Fruit fly (Drosophila melanogaster) whole organism, embryonic: ENCODE data around the gene inaF-B.

Source experiments
- CG11085 ChIP-seq: fragments of 200-800 bp; sonication (Bioruptor generic); IDR thresholded peaks from 2 replicates; pipeline ENCODE4 v1.3.6; 2022; ENCODE audit warnings: missing biosample characterization, missing genetic modification characterization
- CG11398 ChIP-seq: fragments of 200-800 bp; sonication (Bioruptor generic); optimal IDR thresholded peaks from 2 replicates; lab custom pipeline; 2016; ENCODE audit warnings: missing biosample characterization, missing genetic modification characterization
- CG11504 ChIP-seq: fragments of 200-800 bp; sonication (Bioruptor generic); optimal IDR thresholded peaks from 3 replicates; lab custom pipeline; 2019; ENCODE audit warnings: missing biosample characterization, mild to moderate bottlenecking, missing genetic modification characterization, moderate library complexity
- CG11723 ChIP-seq: fragments of 200-800 bp; sonication (Bioruptor generic); optimal IDR thresholded peaks from 2 replicates; lab custom pipeline; 2017; ENCODE audit warnings: missing biosample characterization, mild to moderate bottlenecking, missing genetic modification characterization
- CG12236 ChIP-seq: fragments of 200-800 bp; sonication (Bioruptor generic); optimal IDR thresholded peaks from 2 replicates; lab custom pipeline; 2016; ENCODE audit warnings: missing biosample characterization, missing genetic modification characterization
- CG13624 ChIP-seq: fragments of 200-800 bp; sonication (Bioruptor generic); optimal IDR thresholded peaks from 2 replicates; lab custom pipeline; 2016; ENCODE audit warnings: missing biosample characterization, missing genetic modification characterization
- CG1529 ChIP-seq: fragments of 200-800 bp; sonication (Bioruptor generic); optimal IDR thresholded peaks from 3 replicates; lab custom pipeline; 2018; ENCODE audit warnings: missing biosample characterization, missing genetic modification characterization
- CG1603 ChIP-seq: fragments of 200-800 bp; sonication (Bioruptor generic); optimal IDR thresholded peaks from 2 replicates; lab custom pipeline; 2019; ENCODE audit warnings: missing biosample characterization, mild to moderate bottlenecking, missing genetic modification characterization, moderate library complexity
- CG17361 ChIP-seq: fragments of 200-800 bp; sonication (Bioruptor generic); IDR thresholded peaks from 3 replicates; pipeline ENCODE4 v1.3.6; 2022; ENCODE audit warnings: missing biosample characterization, missing genetic modification characterization
- CG17568 ChIP-seq: fragments of 200-800 bp; sonication (Bioruptor generic); optimal IDR thresholded peaks from 2 replicates; lab custom pipeline; 2018; ENCODE audit warnings: missing biosample characterization, mild to moderate bottlenecking, missing genetic modification characterization, moderate library complexity
- CG18476 ChIP-seq: fragments of 200-800 bp; sonication (Bioruptor generic); optimal IDR thresholded peaks from 2 replicates; lab custom pipeline; 2016; ENCODE audit warnings: missing biosample characterization, mild to moderate bottlenecking, missing genetic modification characterization
- CG2129 ChIP-seq: fragments of 200-800 bp; sonication (Bioruptor generic); IDR thresholded peaks from 2 replicates; pipeline ENCODE4 v1.3.6; 2022; ENCODE audit warnings: missing biosample characterization, missing genetic modification characterization; ENCODE audit not compliant: partially characterized antibody
- CG2199 ChIP-seq: fragments of 200-800 bp; sonication (Bioruptor generic); IDR thresholded peaks from 3 replicates; pipeline ENCODE4 v1.3.6; 2022; ENCODE audit warnings: missing biosample characterization, missing genetic modification characterization
- CG30020 ChIP-seq: fragments of 200-800 bp; optimal IDR thresholded peaks from 2 replicates; lab custom pipeline; 2019; ENCODE audit warnings: missing biosample characterization, mild to moderate bottlenecking, missing genetic modification characterization, moderate library complexity
- CG30431 ChIP-seq: fragments of 200-800 bp; sonication (Bioruptor generic); optimal IDR thresholded peaks from 2 replicates; lab custom pipeline; 2017; ENCODE audit warnings: missing biosample characterization, missing genetic modification characterization
- CG5245 ChIP-seq: fragments of 200-800 bp; sonication (Bioruptor generic); optimal IDR thresholded peaks from 3 replicates; lab custom pipeline; 2016; ENCODE audit warnings: missing biosample characterization, missing genetic modification characterization
- CG5953 ChIP-seq: fragments of 200-800 bp; sonication (Bioruptor generic); IDR thresholded peaks from 2 replicates; pipeline ENCODE4 v1.3.6; 2022; ENCODE audit warnings: missing biosample characterization, missing genetic modification characterization
- CG6254 ChIP-seq: fragments of 200-800 bp; sonication (Bioruptor generic); optimal IDR thresholded peaks from 3 replicates; lab custom pipeline; 2017; ENCODE audit warnings: mild to moderate bottlenecking, missing biosample characterization, missing genetic modification reagents, missing genetic modification characterization
- CG6272 ChIP-seq: fragments of 200-800 bp; sonication (Bioruptor generic); IDR thresholded peaks from 2 replicates; pipeline ENCODE4 v1.3.6; 2022; ENCODE audit warnings: missing biosample characterization, missing genetic modification characterization
- CG6765 ChIP-seq: fragments of 200-800 bp; sonication (Bioruptor generic); optimal IDR thresholded peaks from 3 replicates; lab custom pipeline; 2017; ENCODE audit warnings: missing biosample characterization, mild to moderate bottlenecking, missing genetic modification characterization
- CG7357 ChIP-seq: fragments of 200-800 bp; sonication (Bioruptor generic); IDR thresholded peaks from 3 replicates; pipeline ENCODE4 v1.3.6; 2022; ENCODE audit warnings: missing biosample characterization, missing genetic modification characterization
- CG7745 ChIP-seq: fragments of 200-800 bp; sonication (Bioruptor generic); optimal IDR thresholded peaks from 2 replicates; lab custom pipeline; 2018; ENCODE audit warnings: missing biosample characterization, mild to moderate bottlenecking, missing genetic modification characterization, moderate library complexity
- CG9876 ChIP-seq: fragments of 200-800 bp; sonication (Bioruptor generic); optimal IDR thresholded peaks from 2 replicates; lab custom pipeline; 2016; ENCODE audit warnings: missing biosample characterization, missing genetic modification characterization
- Dek ChIP-seq: fragments of 200-800 bp; sonication (Bioruptor generic); optimal IDR thresholded peaks from 3 replicates; lab custom pipeline; 2019; ENCODE audit warnings: missing biosample characterization, mild to moderate bottlenecking, missing genetic modification characterization, moderate library complexity
- Dfd ChIP-seq, 2 experiments: fragments of >200 bp; optimal IDR thresholded peaks; 2 replicates each; lab custom pipeline; 2017; ENCODE audit warnings: missing biosample characterization in 2 of 2, missing genetic modification characterization in 2 of 2
- Eip74EF ChIP-seq, 2 experiments: fragments of 200-800 bp in 1 of 2; fragments of >200 bp in 1 of 2; sonication (Bioruptor generic) in 1 of 2; optimal IDR thresholded peaks; 2 replicates each; lab custom pipeline; 2017 to 2019; ENCODE audit warnings: missing biosample characterization in 2 of 2, missing genetic modification characterization in 2 of 2, mild to moderate bottlenecking in 1 of 2, moderate library complexity in 1 of 2
- Hmr ChIP-seq: fragments of 200-800 bp; sonication (Bioruptor generic); optimal IDR thresholded peaks from 3 replicates; lab custom pipeline; 2017; ENCODE audit warnings: mild to moderate bottlenecking, missing biosample characterization, missing genetic modification reagents, missing genetic modification characterization
- Hr78 ChIP-seq, 2 experiments: fragments of 200-800 bp in 1 of 2; fragments of >200 bp in 1 of 2; sonication (Bioruptor generic) in 1 of 2; optimal IDR thresholded peaks; 2 replicates each; lab custom pipeline; 2017 to 2019; ENCODE audit warnings: missing biosample characterization in 2 of 2, missing genetic modification characterization in 2 of 2, mild to moderate bottlenecking in 1 of 2, moderate library complexity in 1 of 2
- Lpt ChIP-seq: fragments of >200 bp; optimal IDR thresholded peaks from 2 replicates; lab custom pipeline; 2018; ENCODE audit warnings: missing biosample characterization, missing genetic modification characterization
- Ravus ChIP-seq: fragments of 200-800 bp; sonication (Bioruptor generic); IDR thresholded peaks from 2 replicates; pipeline ENCODE4 v1.3.6; 2022; ENCODE audit warnings: missing biosample characterization, missing genetic modification characterization
- Taf1 ChIP-seq: fragments of 200-800 bp; sonication (Bioruptor generic); IDR thresholded peaks from 2 replicates; pipeline ENCODE4 v1.3.6; 2022; ENCODE audit warnings: missing biosample characterization, missing genetic modification characterization
- abd-A ChIP-seq: fragments of 200-800 bp; sonication (Bioruptor generic); optimal IDR thresholded peaks from 3 replicates; lab custom pipeline; 2019; ENCODE audit warnings: missing biosample characterization, mild to moderate bottlenecking, missing genetic modification characterization, moderate library complexity
- cato ChIP-seq: fragments of 200-800 bp; sonication (Bioruptor generic); optimal IDR thresholded peaks from 2 replicates; lab custom pipeline; 2016; ENCODE audit warnings: missing biosample characterization, missing genetic modification characterization, borderline replicate concordance
- chm ChIP-seq: fragments of 200-800 bp; sonication (Bioruptor generic); IDR thresholded peaks from 2 replicates; pipeline ENCODE4 v1.3.6; 2022; ENCODE audit warnings: missing biosample characterization, missing genetic modification characterization
- crol ChIP-seq: fragments of 200-800 bp; sonication (Bioruptor generic); IDR thresholded peaks from 2 replicates; pipeline ENCODE4 v1.3.6; 2022; ENCODE audit warnings: missing biosample characterization, missing genetic modification characterization
- en ChIP-seq: fragments of 200-800 bp; sonication (Bioruptor generic); optimal IDR thresholded peaks from 2 replicates; lab custom pipeline; 2016; ENCODE audit warnings: missing biosample characterization, missing genetic modification characterization
- nerfin-2 ChIP-seq: fragments of 200-800 bp; sonication (Bioruptor generic); IDR thresholded peaks from 2 replicates; pipeline ENCODE4 v1.3.6; 2022; ENCODE audit warnings: missing biosample characterization, missing genetic modification characterization; ENCODE audit not compliant: partially characterized antibody
- odd ChIP-seq: fragments of 200-800 bp; sonication (Bioruptor generic); optimal IDR thresholded peaks from 2 replicates; lab custom pipeline; 2017; ENCODE audit warnings: missing biosample characterization, mild to moderate bottlenecking, missing genetic modification characterization
- pb ChIP-seq: fragments of 200-800 bp; sonication (Bioruptor generic); optimal IDR thresholded peaks from 3 replicates; lab custom pipeline; 2016; ENCODE audit warnings: missing biosample characterization, missing genetic modification characterization
- prd ChIP-seq, 3 experiments: fragments of >200 bp in 2 of 3; fragments of 200-800 bp in 1 of 3; sonication (Bioruptor generic) in 1 of 3; optimal IDR thresholded peaks in 2 of 3; IDR thresholded peaks in 1 of 3; 2 replicates in 2 of 3; 3 replicates in 1 of 3; pipeline versions ENCODE4 v1.3.6 to Lab custom; 2017 to 2022; ENCODE audit warnings: missing biosample characterization in 1 of 3, missing genetic modification characterization in 1 of 3
- repo ChIP-seq: fragments of 200-800 bp; sonication (Bioruptor generic); optimal IDR thresholded peaks from 2 replicates; lab custom pipeline; 2016; ENCODE audit warnings: missing biosample characterization, missing genetic modification characterization
- ro ChIP-seq: fragments of 200-800 bp; sonication (Bioruptor generic); IDR thresholded peaks from 2 replicates; pipeline ENCODE4 v1.3.6; 2022; ENCODE audit warnings: missing biosample characterization, missing genetic modification characterization
- so ChIP-seq: fragments of 200-800 bp; sonication (Bioruptor generic); IDR thresholded peaks from 3 replicates; pipeline ENCODE4 v1.3.6; 2022; ENCODE audit warnings: missing biosample characterization, missing genetic modification characterization
- sqz ChIP-seq: fragments of 200-800 bp; sonication (Bioruptor generic); optimal IDR thresholded peaks from 3 replicates; lab custom pipeline; 2018; ENCODE audit warnings: missing biosample characterization, mild to moderate bottlenecking, missing genetic modification characterization
- ssp ChIP-seq: fragments of 200-800 bp; sonication (Bioruptor generic); IDR thresholded peaks from 2 replicates; pipeline ENCODE4 v1.3.6; 2022; ENCODE audit warnings: missing biosample characterization, missing genetic modification characterization
- stwl ChIP-seq: fragments of 200-800 bp; sonication (Bioruptor generic); optimal IDR thresholded peaks from 3 replicates; lab custom pipeline; 2018; ENCODE audit warnings: missing biosample characterization, mild to moderate bottlenecking, missing genetic modification characterization, moderate library complexity
- twi ChIP-seq: fragments of 200-800 bp; optimal IDR thresholded peaks from 2 replicates; lab custom pipeline; 2019; ENCODE audit warnings: missing biosample characterization, mild to moderate bottlenecking, missing genetic modification characterization, moderate library complexity
- wor ChIP-seq: fragments of 200-800 bp; sonication (Bioruptor generic); IDR thresholded peaks from 2 replicates; pipeline ENCODE4 v1.3.6; 2022; ENCODE audit warnings: missing biosample characterization, missing genetic modification characterization

The inaF-B gene

DNA sequence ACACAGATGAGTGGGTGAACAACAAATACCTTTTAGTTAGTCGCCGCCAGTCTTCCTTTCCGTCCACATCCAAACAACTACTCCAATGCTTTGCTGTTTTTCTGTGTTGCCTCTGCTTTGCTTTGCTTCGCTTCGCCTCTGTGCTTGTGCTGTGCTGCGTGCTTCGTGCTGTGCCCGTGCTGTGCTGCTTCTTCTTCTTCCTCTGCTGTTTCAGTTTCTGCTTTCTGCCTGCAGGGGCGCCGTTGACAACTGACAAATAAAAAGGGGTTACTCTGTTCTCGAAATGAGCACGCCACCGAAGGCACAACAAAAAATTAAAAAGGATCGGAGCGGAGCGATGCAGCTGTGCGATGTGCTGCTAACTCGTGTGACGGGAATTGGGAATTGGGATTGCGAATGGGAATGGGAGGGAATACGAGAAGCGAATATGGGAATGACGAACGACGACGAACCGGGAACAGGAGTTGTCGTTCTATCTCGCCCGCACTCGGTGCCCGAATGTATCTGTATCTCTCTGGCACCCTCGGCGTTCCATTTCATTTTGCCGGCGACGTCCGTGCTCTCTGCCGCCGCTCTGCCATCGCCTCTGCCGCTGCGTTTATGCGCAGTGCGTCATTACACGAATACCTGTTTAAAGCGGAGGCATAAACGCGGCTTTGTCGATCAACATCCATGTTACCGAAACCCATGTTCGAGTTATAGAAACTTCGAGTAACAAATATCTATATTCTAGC, 17.9 kb downstream of the inaF-B start (continued):
- 0 out of 2 replicates have a peak, but pooled peaks have one; percentile 10 for TF ChIP-seq CG2129
- TF ChIP-seq CG12236 (GFP tag; lab: Kevin White, UChicago), result no peak
- peak; percentile 46; the same call in 1 of the 3 replicates for TF ChIP-seq CG7357 (GFP tag; lab: Robert Waterston, UW)
- peak; percentile 36 for TF ChIP-seq CG30020 (tag; lab: Kevin White, UChicago)
- no peak for TF ChIP-seq ro (GFP tag; lab: Robert Waterston, UW)
- no peak for TF ChIP-seq prd (optimal IDR thresholded peaks at IDR 0.05; lab: Kevin White, UChicago)
- TF ChIP-seq prd (GFP tag; IDR thresholded peaks at IDR 0.05; lab: Robert Waterston, UW), result peak; percentile 77
- no peak for TF ChIP-seq CG2199 (GFP tag; lab: Robert Waterston, UW)
- peak; percentile 46 for TF ChIP-seq sqz (GFP tag; lab: Kevin White, UChicago)
- TF ChIP-seq CG6765 (GFP tag; lab: Kevin White, UChicago), result peak; percentile 1
- peak; percentile 20 for TF ChIP-seq CG18476
- peak; percentile 1 for TF ChIP-seq CG7745 (tag; lab: Kevin White, UChicago)
- TF ChIP-seq nerfin-2 (GFP tag; lab: Robert Waterston, UW), result no peak
- TF ChIP-seq CG17568 (GFP tag; lab: Kevin White, UChicago), result peak; percentile 2
- peak; percentile 78 for TF ChIP-seq CG11398
- peak; percentile 53 for TF ChIP-seq CG30431 (GFP tag; lab: Kevin White, UChicago)
- TF ChIP-seq ssp, result peak; percentile 13; the same call in 1 of the 2 replicates
- TF ChIP-seq Taf1 (GFP tag; lab: Robert Waterston, UW), result peak; percentile 36; the same call in 1 of the 2 replicates
- no peak for TF ChIP-seq wor (GFP tag; lab: Robert Waterston, UW)
- TF ChIP-seq chm (GFP tag; lab: Robert Waterston, UW), result peak; percentile 42; the same call in 1 of the 2 replicates
- no peak for TF ChIP-seq CG5245 (GFP tag; lab: Kevin White, UChicago)
- TF ChIP-seq crol (GFP tag; lab: Robert Waterston, UW), result no peak
- TF ChIP-seq Hmr (GFP tag; lab: Kevin White, UChicago), result peak; percentile 77
- TF ChIP-seq CG5953 (GFP tag; lab: Robert Waterston, UW), result peak; percentile 63
- TF ChIP-seq CG11723, result peak; percentile 9
- TF ChIP-seq odd (GFP tag; lab: Kevin White, UChicago), result peak; percentile 50
- TF ChIP-seq CG13624, result no peak
- peak; percentile 67 for TF ChIP-seq Dek (tag; lab: Kevin White, UChicago)
- peak; percentile 66 for TF ChIP-seq CG1603 (tag; lab: Kevin White, UChicago)
- 0 out of 3 replicates have a peak, but pooled peaks have one; percentile 69 for TF ChIP-seq so (GFP tag; lab: Robert Waterston, UW)
- peak; percentile 71 for TF ChIP-seq CG11504 (tag; lab: Kevin White, UChicago)
- TF ChIP-seq Eip74EF (GFP tag; optimal IDR thresholded peaks at IDR 0.05; lab: Kevin White, UChicago), result peak in 1 of 2 experiments; percentile 46
- peak in 1 of 2 experiments; percentile 16 for TF ChIP-seq Hr78 (GFP tag; optimal IDR thresholded peaks at IDR 0.05; lab: Kevin White, UChicago)
- peak; percentile 38 for TF ChIP-seq CG1529 (GFP tag; lab: Kevin White, UChicago)
- TF ChIP-seq Ravus (GFP tag; lab: Robert Waterston, UW), result no peak
- TF ChIP-seq CG6272 (GFP tag; lab: Robert Waterston, UW), result peak; percentile 62
- TF ChIP-seq CG11085 (GFP tag; lab: Robert Waterston, UW), result peak; percentile 55; the same call in 1 of the 2 replicates
- TF ChIP-seq Lpt (GFP tag; lab: Kevin White, UChicago), result no peak
- TF ChIP-seq abd-A (tag; lab: Kevin White, UChicago), result peak; percentile 22
- no peak for TF ChIP-seq stwl (tag; lab: Kevin White, UChicago)
- peak; percentile 75; the same call in 2 of the 3 replicates for TF ChIP-seq CG17361
- TF ChIP-seq Dfd (GFP tag; optimal IDR thresholded peaks at IDR 0.05; lab: Kevin White, UChicago), result no peak
- TF ChIP-seq cato, result no peak
- no peak for TF ChIP-seq repo (GFP tag; lab: Kevin White, UChicago)
- peak; percentile 49 for TF ChIP-seq CG6254
- peak; percentile 43 for TF ChIP-seq CG9876 (GFP tag; lab: Kevin White, UChicago)
- TF ChIP-seq en, result no peak
- TF ChIP-seq pb, result peak; percentile 73
- TF ChIP-seq twi (tag; lab: Kevin White, UChicago), result peak; percentile 39
